Fruit fly (Drosophila melanogaster) whole organism, adult: ENCODE measurements around the gene Nep2.

Experiments
- CG11617 ChIP-seq: fragments of 200-800 bp; sonication (Bioruptor generic); optimal IDR thresholded peaks from 2 replicates; lab custom pipeline; 2017; ENCODE audit warnings: mild to moderate bottlenecking, missing biosample characterization, missing genetic modification reagents, missing genetic modification characterization
- CG12768 ChIP-seq: fragments of 200-800 bp; sonication (Bioruptor generic); optimal IDR thresholded peaks from 2 replicates; lab custom pipeline; 2017; ENCODE audit warnings: missing biosample characterization, missing genetic modification characterization, mild to moderate bottlenecking, moderate library complexity, missing genetic modification reagents
- CG14711 ChIP-seq: fragments of 200-800 bp; sonication (Bioruptor generic); optimal IDR thresholded peaks from 2 replicates; lab custom pipeline; 2018; ENCODE audit warnings: missing biosample characterization, mild to moderate bottlenecking, missing genetic modification characterization, moderate library complexity
- CG1620 ChIP-seq: fragments of 200-800 bp; sonication (Bioruptor generic); optimal IDR thresholded peaks from 2 replicates; lab custom pipeline; 2016; ENCODE audit warnings: missing biosample characterization, missing genetic modification characterization
- CG33017 ChIP-seq: fragments of 200-800 bp; sonication (Bioruptor generic); optimal IDR thresholded peaks from 2 replicates; lab custom pipeline; 2018; ENCODE audit warnings: missing biosample characterization, mild to moderate bottlenecking, missing genetic modification characterization, moderate library complexity
- CG5204 ChIP-seq: fragments of 200-800 bp; sonication (Bioruptor generic); optimal IDR thresholded peaks from 2 replicates; lab custom pipeline; 2016; ENCODE audit warnings: missing biosample characterization, missing genetic modification characterization
- CG7045 ChIP-seq: fragments of 200-800 bp; sonication (Bioruptor generic); optimal IDR thresholded peaks from 2 replicates; lab custom pipeline; 2017; ENCODE audit warnings: missing biosample characterization, mild to moderate bottlenecking, missing genetic modification characterization
- CG7101 ChIP-seq: fragments of 200-800 bp; sonication (Bioruptor generic); optimal IDR thresholded peaks from 2 replicates; lab custom pipeline; 2018; ENCODE audit warnings: missing biosample characterization, mild to moderate bottlenecking, missing genetic modification characterization, moderate library complexity
- Clk ChIP-seq: fragments of 200-800 bp; sonication (Bioruptor generic); optimal IDR thresholded peaks from 2 replicates; lab custom pipeline; 2017; ENCODE audit warnings: missing biosample characterization, missing genetic modification characterization
- Crg-1 ChIP-seq: fragments of 200-800 bp; sonication (Bioruptor generic); optimal IDR thresholded peaks from 2 replicates; lab custom pipeline; 2016; ENCODE audit warnings: missing biosample characterization, missing genetic modification characterization
- Hr96 ChIP-seq: fragments of 200-800 bp; sonication (Bioruptor generic); optimal IDR thresholded peaks from 2 replicates; lab custom pipeline; 2016; ENCODE audit warnings: missing biosample characterization, missing genetic modification characterization
- Mnt ChIP-seq: fragments of 200-800 bp; sonication (Bioruptor generic); optimal IDR thresholded peaks from 2 replicates; lab custom pipeline; 2016; ENCODE audit warnings: missing biosample characterization, mild to moderate bottlenecking, missing genetic modification characterization
- bab1 ChIP-seq: fragments of 200-800 bp; sonication (Bioruptor generic); optimal IDR thresholded peaks from 3 replicates; lab custom pipeline; 2019; ENCODE audit warnings: missing biosample characterization, mild to moderate bottlenecking, missing genetic modification characterization, moderate library complexity
- cic ChIP-seq: fragments of 200-800 bp; sonication (Bioruptor generic); optimal IDR thresholded peaks from 2 replicates; lab custom pipeline; 2017; ENCODE audit warnings: missing biosample characterization, mild to moderate bottlenecking, missing genetic modification characterization, moderate library complexity
- cnc ChIP-seq, 2 experiments: fragments of >200 bp; optimal IDR thresholded peaks; 2 replicates each; lab custom pipeline; 2017
- kay ChIP-seq: fragments of 200-800 bp; sonication (Bioruptor generic); peaks from one replicate; lab custom pipeline; 2016; ENCODE audit warnings: missing biosample characterization, missing genetic modification characterization, borderline replicate concordance
- ovo ChIP-seq: fragments of 200-800 bp; sonication (Bioruptor generic); optimal IDR thresholded peaks from 2 replicates; lab custom pipeline; 2016; ENCODE audit warnings: missing biosample characterization, missing genetic modification characterization
- pad ChIP-seq: fragments of 200-800 bp; sonication (Bioruptor generic); optimal IDR thresholded peaks from 3 replicates; lab custom pipeline; 2017; ENCODE audit warnings: missing biosample characterization, missing genetic modification characterization, mild to moderate bottlenecking, moderate library complexity, missing genetic modification reagents
- tj ChIP-seq: fragments of 200-800 bp; sonication (Bioruptor generic); optimal IDR thresholded peaks from 3 replicates; lab custom pipeline; 2017; ENCODE audit warnings: missing biosample characterization, mild to moderate bottlenecking, missing genetic modification characterization, moderate library complexity
- toe ChIP-seq: fragments of 200-800 bp; sonication (Bioruptor generic); optimal IDR thresholded peaks from 2 replicates; lab custom pipeline; 2016; ENCODE audit warnings: missing biosample characterization, missing genetic modification characterization

Gene Nep2

DNA sequence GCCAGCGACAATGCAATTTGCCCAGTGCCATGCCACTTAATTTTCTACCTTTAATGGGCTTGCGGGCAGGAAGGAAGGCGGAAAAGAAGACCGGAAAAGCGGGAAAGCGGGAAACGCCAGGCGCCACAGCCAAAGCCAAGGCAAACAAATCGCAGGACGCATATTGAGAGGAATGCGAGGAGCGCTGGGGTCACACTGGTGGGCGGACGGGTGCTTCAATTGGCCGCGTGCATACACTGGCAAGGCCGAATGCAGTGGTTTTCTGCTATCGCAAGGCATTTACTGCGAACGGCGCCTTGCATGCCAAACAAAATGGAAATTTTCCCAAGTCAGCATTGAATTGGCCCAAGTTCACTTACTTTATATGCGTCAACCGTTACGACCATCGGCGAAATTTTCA lies 3.2 kb downstream of the Nep2 start:
- peak; percentile 65 for TF ChIP-seq tj
- TF ChIP-seq CG11617 (GFP tag; lab: Kevin White, UChicago), result no peak

DNA sequence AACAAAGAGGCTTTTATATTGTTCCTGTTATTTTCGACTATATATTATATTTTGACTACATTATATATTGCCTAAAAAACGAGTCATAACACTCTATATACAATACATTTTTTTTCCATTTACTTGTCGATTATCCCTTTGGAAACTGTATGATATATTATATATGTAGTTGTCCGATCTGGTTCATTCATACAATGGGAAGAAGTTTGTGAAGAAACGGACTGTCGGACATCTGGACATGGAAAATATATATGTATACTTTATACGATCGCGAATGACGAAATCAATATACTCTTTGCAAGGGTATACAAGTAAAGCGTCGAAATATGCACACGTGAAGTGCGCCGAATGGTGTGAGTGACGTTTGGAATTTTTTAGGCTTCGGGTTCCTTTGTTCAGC lies 4.9 kb downstream of the Nep2 start:
- no peak for TF ChIP-seq cic
- TF ChIP-seq toe (GFP tag; lab: Kevin White, UChicago), result no peak
- no peak for TF ChIP-seq CG7101 (tag; lab: Kevin White, UChicago)
- no peak for TF ChIP-seq CG14711 (tag; lab: Kevin White, UChicago)
- TF ChIP-seq bab1 (GFP tag; lab: Kevin White, UChicago), result no peak
- TF ChIP-seq ovo (GFP tag; lab: Kevin White, UChicago), result no peak
- no peak for TF ChIP-seq CG12768 (GFP tag; lab: Kevin White, UChicago)
- no peak for TF ChIP-seq CG33017 (tag; lab: Kevin White, UChicago)

DNA sequence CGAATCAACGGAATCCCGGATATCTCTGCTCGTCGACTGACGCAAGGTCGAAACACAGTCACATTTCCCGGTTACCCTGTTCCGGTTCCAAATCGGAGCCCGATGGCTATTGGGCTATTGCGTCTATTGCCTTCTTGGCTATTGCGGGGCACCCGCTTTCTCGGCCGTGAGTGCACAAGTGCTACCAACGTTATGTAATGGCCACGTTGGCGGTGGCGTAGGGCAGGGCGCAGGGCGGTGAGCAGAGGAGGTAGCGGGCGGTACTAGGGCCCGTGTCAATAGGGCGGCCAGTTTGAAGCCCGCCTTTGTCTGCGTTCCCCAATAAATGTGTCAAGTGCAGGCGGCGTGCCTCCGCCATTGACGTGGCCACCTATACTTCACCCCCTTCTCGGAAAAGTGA lies 5.4 kb downstream of the Nep2 start:
- TF ChIP-seq Crg-1 (GFP tag; lab: Kevin White, UChicago) (no peak), ovo (GFP tag; lab: Kevin White, UChicago) (no peak), pad (GFP tag; lab: Kevin White, UChicago) (no peak), CG7101 (tag; lab: Kevin White, UChicago) (no peak), toe (GFP tag; lab: Kevin White, UChicago) (no peak)

DNA sequence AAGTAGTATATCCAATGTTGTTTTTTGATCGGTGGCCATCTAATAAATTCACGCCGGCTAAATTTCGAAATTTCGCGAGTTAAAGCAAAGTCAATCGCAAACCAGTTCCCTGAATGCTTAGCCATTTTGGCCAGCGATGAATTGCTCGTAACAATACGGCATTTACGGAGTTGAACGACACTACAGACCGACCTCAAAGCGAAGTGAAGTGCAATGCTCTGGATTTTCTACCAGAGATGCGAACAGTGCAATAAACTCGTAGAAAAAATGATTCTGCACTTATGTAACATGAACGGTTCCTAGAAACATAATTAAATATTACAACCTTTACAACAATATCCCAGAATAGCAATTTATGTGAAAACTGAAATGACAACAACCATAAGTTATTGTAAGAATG lies 6.3 kb downstream of the Nep2 start:
- TF ChIP-seq CG5204 (no peak), CG7045 (GFP tag; lab: Kevin White, UChicago) (no peak), toe (GFP tag; lab: Kevin White, UChicago) (no peak), Hr96 (GFP tag; lab: Kevin White, UChicago) (no peak), bab1 (GFP tag; lab: Kevin White, UChicago) (no peak), CG33017 (tag; lab: Kevin White, UChicago) (no peak), pad (GFP tag; lab: Kevin White, UChicago) (no peak), kay (GFP tag; lab: Kevin White, UChicago) (no peak), Crg-1 (GFP tag; lab: Kevin White, UChicago) (no peak), CG1620 (GFP tag; lab: Kevin White, UChicago) (no peak), CG11617 (GFP tag; lab: Kevin White, UChicago) (no peak)

DNA sequence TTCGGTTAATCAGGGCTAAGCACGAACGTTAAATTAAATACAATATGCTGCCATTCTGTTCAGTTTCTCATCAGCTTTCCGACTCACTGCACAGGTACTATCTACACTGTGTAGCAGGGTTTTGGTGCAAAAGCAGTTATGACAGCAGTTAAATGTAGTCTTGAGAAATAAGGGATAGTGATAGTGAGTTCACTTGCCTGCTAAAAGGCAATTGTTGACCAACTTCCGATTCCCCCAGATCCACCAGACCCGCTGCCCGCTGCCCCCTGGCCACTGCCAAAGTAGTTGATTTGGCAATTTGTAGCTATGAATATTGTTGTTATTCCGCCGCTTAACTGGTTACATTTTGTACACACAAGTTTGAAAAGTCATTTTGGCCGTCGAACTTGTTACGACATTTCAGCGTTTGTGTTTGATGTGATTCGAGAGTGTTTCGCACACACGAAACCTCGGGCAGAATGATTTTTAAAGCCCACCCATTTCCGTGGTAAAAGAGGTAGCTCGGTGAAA lies 7.3 kb downstream of the Nep2 start:
- TF ChIP-seq CG14711 (tag; lab: Kevin White, UChicago), result no peak
- TF ChIP-seq toe (GFP tag; lab: Kevin White, UChicago), result no peak
- no peak for TF ChIP-seq CG11617 (GFP tag; lab: Kevin White, UChicago)
- no peak for TF ChIP-seq CG5204
- no peak for TF ChIP-seq tj
- TF ChIP-seq Hr96 (GFP tag; lab: Kevin White, UChicago), result no peak
- no peak for TF ChIP-seq bab1 (GFP tag; lab: Kevin White, UChicago)
- TF ChIP-seq Crg-1 (GFP tag; lab: Kevin White, UChicago), result no peak
- TF ChIP-seq ovo (GFP tag; lab: Kevin White, UChicago), result no peak
- no peak for TF ChIP-seq Clk (GFP tag; lab: Kevin White, UChicago)
- TF ChIP-seq cic, result no peak
- TF ChIP-seq pad (GFP tag; lab: Kevin White, UChicago), result no peak
- TF ChIP-seq kay (GFP tag; lab: Kevin White, UChicago), result no peak
- no peak for TF ChIP-seq CG33017 (tag; lab: Kevin White, UChicago)
- no peak for TF ChIP-seq CG7101 (tag; lab: Kevin White, UChicago)
- no peak for TF ChIP-seq CG7045 (GFP tag; lab: Kevin White, UChicago)
- no peak for TF ChIP-seq CG1620 (GFP tag; lab: Kevin White, UChicago)

DNA sequence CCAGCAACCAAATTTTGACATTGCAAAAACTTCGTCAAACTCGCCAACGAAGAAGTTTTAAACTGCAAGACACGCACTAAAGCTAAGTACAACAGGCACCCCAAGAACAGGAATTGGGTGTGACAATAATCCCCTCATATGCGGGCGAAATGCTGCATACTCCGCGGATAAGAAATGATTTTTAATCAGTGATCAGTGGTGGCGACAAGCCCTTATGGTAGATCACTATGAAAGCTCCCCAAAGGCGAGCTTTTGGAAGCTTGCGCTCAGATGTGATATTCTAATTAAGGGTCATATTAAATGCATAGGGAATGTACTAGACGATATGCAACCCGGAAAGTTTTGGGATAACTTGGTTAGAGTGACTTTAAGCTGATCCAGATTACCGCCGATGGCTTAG lies 14.1 kb downstream of the Nep2 start:
- TF ChIP-seq Hr96 (GFP tag; lab: Kevin White, UChicago), result no peak
- TF ChIP-seq CG1620 (GFP tag; lab: Kevin White, UChicago), result no peak
- no peak for TF ChIP-seq tj
- no peak for TF ChIP-seq bab1 (GFP tag; lab: Kevin White, UChicago)
- TF ChIP-seq CG11617 (GFP tag; lab: Kevin White, UChicago), result no peak
- TF ChIP-seq cic, result no peak
- no peak for TF ChIP-seq pad (GFP tag; lab: Kevin White, UChicago)
- no peak for TF ChIP-seq CG5204
- TF ChIP-seq CG14711 (tag; lab: Kevin White, UChicago), result no peak
- TF ChIP-seq kay (GFP tag; lab: Kevin White, UChicago), result no peak
- TF ChIP-seq Mnt (GFP tag; lab: Kevin White, UChicago), result no peak

DNA sequence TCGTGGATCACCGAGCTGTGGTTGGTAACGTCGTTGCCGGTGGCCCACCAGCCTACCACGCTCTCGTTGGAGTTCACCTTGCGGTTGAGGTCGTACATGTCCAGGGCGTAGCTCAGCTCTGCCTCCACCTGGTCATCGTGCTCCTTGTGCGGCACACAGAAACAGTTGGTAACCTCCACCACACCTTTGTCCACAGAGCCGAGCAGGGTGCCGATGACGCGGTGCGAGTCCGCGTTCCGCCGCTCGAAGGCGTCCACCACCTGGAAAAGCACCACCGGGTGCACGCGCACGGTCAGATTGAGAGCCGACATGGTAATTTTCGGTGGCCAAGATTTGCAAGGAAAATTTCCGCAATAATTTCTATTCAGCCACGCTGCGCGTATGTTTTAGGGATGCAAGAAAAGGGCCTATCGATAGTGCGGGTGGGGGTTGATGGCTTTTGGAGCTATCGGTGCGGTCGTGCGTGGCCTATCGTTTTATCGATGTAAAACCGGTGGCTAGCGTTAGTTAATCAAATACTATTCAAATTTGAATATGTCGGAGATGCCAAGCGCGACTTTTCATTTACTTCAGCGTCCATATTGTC lies 17.8 kb downstream of the Nep2 start, which contains the start of gene eIF3f1:
eIF3f1 (minus strand) TSS at position 408 of the 586 bp plus-strand sequence.
- no peak for TF ChIP-seq tj
- TF ChIP-seq cnc (optimal IDR thresholded peaks at IDR 0.05; lab: Kevin White, UChicago), result no peak
- TF ChIP-seq CG7101 (tag; lab: Kevin White, UChicago), result peak; percentile 17
- peak; percentile 84 for TF ChIP-seq Mnt (GFP tag; lab: Kevin White, UChicago)
- peak; percentile 60 for TF ChIP-seq bab1 (GFP tag; lab: Kevin White, UChicago)
- peak; percentile 29 for TF ChIP-seq CG1620 (GFP tag; lab: Kevin White, UChicago)
- peak; percentile 0 for TF ChIP-seq pad (GFP tag; lab: Kevin White, UChicago)
- TF ChIP-seq ovo (GFP tag; lab: Kevin White, UChicago), result peak; percentile 40
